Fruit fly (Drosophila melanogaster): ENCODE results near the gene Naglu.

Gene Naglu

DNA sequence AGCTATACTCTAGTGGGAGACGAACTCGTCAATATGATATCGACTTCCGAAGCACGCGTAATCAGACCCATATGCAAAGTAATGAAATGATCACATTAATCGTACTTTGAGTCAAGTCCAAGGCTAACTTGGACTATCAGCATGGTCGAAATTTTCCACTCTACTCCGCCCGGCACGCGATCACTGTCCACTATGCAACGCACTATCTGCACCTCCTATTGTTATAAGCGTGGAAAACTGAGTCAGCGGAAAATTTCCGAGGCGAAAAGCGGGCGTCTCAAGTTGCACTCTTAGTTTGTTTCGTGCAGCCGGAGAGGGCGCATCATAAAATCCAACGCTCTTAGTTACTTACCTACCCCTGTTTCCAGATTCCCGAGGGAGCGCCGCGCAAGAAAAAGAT lies 25.8 kb downstream of the Naglu start:
- TF ChIP-seq Vsx2 (GFP tag; optimal IDR thresholded peaks at IDR 0.05; ENCODE audit: partially characterized antibody) (no peak), sv (GFP tag; optimal IDR thresholded peaks at IDR 0.05) (no peak), h (GFP tag; optimal IDR thresholded peaks at IDR 0.05) (no peak), usp (GFP tag; optimal IDR thresholded peaks at IDR 0.05) (no peak), woc (GFP tag; optimal IDR thresholded peaks at IDR 0.05) (no peak), ey (GFP tag; optimal IDR thresholded peaks at IDR 0.05) (no peak), OdsH (GFP tag; optimal IDR thresholded peaks at IDR 0.05) (no peak), Rel (GFP tag; optimal IDR thresholded peaks at IDR 0.05) (no peak), Rel (tag; optimal IDR thresholded peaks at IDR 0.05) (no peak), brk (GFP tag; optimal IDR thresholded peaks at IDR 0.05) (no peak), CG32264 (GFP tag; optimal IDR thresholded peaks at IDR 0.05) (no peak), lola (GFP tag; optimal IDR thresholded peaks at IDR 0.05) (no peak), Hr83 (GFP tag; optimal IDR thresholded peaks at IDR 0.05; ENCODE audit: poor library complexity, severe bottlenecking) (no peak)

dm6 chr2L:8384985-8385519 lies 26.6 kb downstream of the Naglu start:
- TF ChIP-seq Vsx2 (GFP tag; optimal IDR thresholded peaks at IDR 0.05; ENCODE audit: partially characterized antibody), result no peak
- TF ChIP-seq usp (GFP tag; optimal IDR thresholded peaks at IDR 0.05), result no peak
- no peak for TF ChIP-seq dsf (GFP tag; optimal IDR thresholded peaks at IDR 0.05; ENCODE audit: borderline replicate concordance)
- TF ChIP-seq lola (GFP tag; optimal IDR thresholded peaks at IDR 0.05), result no peak
- no peak for TF ChIP-seq CG32264 (GFP tag; optimal IDR thresholded peaks at IDR 0.05)
- TF ChIP-seq Dfd (GFP tag; optimal IDR thresholded peaks at IDR 0.05), result no peak
- no peak for TF ChIP-seq tai (GFP tag; optimal IDR thresholded peaks at IDR 0.05)
- no peak for TF ChIP-seq dmrt93B (GFP tag; optimal IDR thresholded peaks at IDR 0.05)
- TF ChIP-seq sage (GFP tag; optimal IDR thresholded peaks at IDR 0.05), result no peak
- no peak for TF ChIP-seq brk (GFP tag; optimal IDR thresholded peaks at IDR 0.05)
- TF ChIP-seq N (GFP tag; optimal IDR thresholded peaks at IDR 0.05), result no peak
- no peak for TF ChIP-seq Dif (GFP tag; optimal IDR thresholded peaks at IDR 0.05; ENCODE audit: partially characterized antibody)
- no peak for TF ChIP-seq Mio (GFP tag; optimal IDR thresholded peaks at IDR 0.05)
- no peak for TF ChIP-seq sv (GFP tag; optimal IDR thresholded peaks at IDR 0.05)
- TF ChIP-seq jim (GFP tag; optimal IDR thresholded peaks at IDR 0.05), result no peak
- TF ChIP-seq br (GFP tag; optimal IDR thresholded peaks at IDR 0.05), result no peak
- no peak for TF ChIP-seq Rel (GFP tag; optimal IDR thresholded peaks at IDR 0.05)
- TF ChIP-seq Rel (tag; optimal IDR thresholded peaks at IDR 0.05), result no peak
- TF ChIP-seq HLH106 (tag; optimal IDR thresholded peaks at IDR 0.05), result no peak

- TF ChIP-seq h (GFP tag; optimal IDR thresholded peaks at IDR 0.05), result peak; percentile 94
- TF ChIP-seq br (GFP tag; optimal IDR thresholded peaks at IDR 0.05), result peak; percentile 82
- no peak for TF ChIP-seq Dif (GFP tag; optimal IDR thresholded peaks at IDR 0.05; ENCODE audit: partially characterized antibody)
- TF ChIP-seq GATAd (GFP tag; optimal IDR thresholded peaks at IDR 0.05), result peak; percentile 65
- peak; percentile 88 for TF ChIP-seq sv (GFP tag; optimal IDR thresholded peaks at IDR 0.05)
- TF ChIP-seq fru (GFP tag; optimal IDR thresholded peaks at IDR 0.05), result peak; percentile 92
- no peak for TF ChIP-seq Vsx2 (GFP tag; optimal IDR thresholded peaks at IDR 0.05; ENCODE audit: partially characterized antibody)
- no peak for TF ChIP-seq lola (GFP tag; optimal IDR thresholded peaks at IDR 0.05)
- TF ChIP-seq Sp1 (GFP tag; optimal IDR thresholded peaks at IDR 0.05), result peak; percentile 96
- no peak for TF ChIP-seq dl (GFP tag; optimal IDR thresholded peaks at IDR 0.05; ENCODE audit: insufficient read depth in 1 of 2, partially characterized antibody in 2 of 2)
- TF ChIP-seq Hr83 (GFP tag; optimal IDR thresholded peaks at IDR 0.05; ENCODE audit: poor library complexity, severe bottlenecking), result peak; percentile 28
- TF ChIP-seq dsf (GFP tag; optimal IDR thresholded peaks at IDR 0.05; ENCODE audit: borderline replicate concordance), result peak; percentile 82
- peak; percentile 85 for TF ChIP-seq Hnf4 (GFP tag; optimal IDR thresholded peaks at IDR 0.05)
- TF ChIP-seq HLH106 (tag; optimal IDR thresholded peaks at IDR 0.05), result peak; percentile 97
- TF ChIP-seq Hr78 (GFP tag; optimal IDR thresholded peaks at IDR 0.05), result no peak
- peak; percentile 94 for TF ChIP-seq brk (GFP tag; optimal IDR thresholded peaks at IDR 0.05)
- peak; percentile 82 for TF ChIP-seq ey (GFP tag; optimal IDR thresholded peaks at IDR 0.05)
- TF ChIP-seq usp (GFP tag; optimal IDR thresholded peaks at IDR 0.05), result no peak
- TF ChIP-seq foxo (GFP tag; optimal IDR thresholded peaks at IDR 0.05), result peak in 1 of 2 experiments; percentile 95
- peak; percentile 90 for TF ChIP-seq CG9705 (GFP tag; optimal IDR thresholded peaks at IDR 0.05)
- TF ChIP-seq Myc (optimal IDR thresholded peaks at IDR 0.05), result no peak
- peak; percentile 92 for TF ChIP-seq woc (GFP tag; optimal IDR thresholded peaks at IDR 0.05)
- TF ChIP-seq Jra (GFP tag; optimal IDR thresholded peaks at IDR 0.05), result peak; percentile 84
- no peak for TF ChIP-seq CrebA (GFP tag; optimal IDR thresholded peaks at IDR 0.05; ENCODE audit: borderline replicate concordance)
- TF ChIP-seq pan (optimal IDR thresholded peaks at IDR 0.05), result no peak
- no peak for TF ChIP-seq N (GFP tag; optimal IDR thresholded peaks at IDR 0.05)
- TF ChIP-seq psq (GFP tag; optimal IDR thresholded peaks at IDR 0.05), result peak; percentile 93
- peak; percentile 83 for TF ChIP-seq sage (GFP tag; optimal IDR thresholded peaks at IDR 0.05)
- peak; percentile 70 for TF ChIP-seq Rel (GFP tag; optimal IDR thresholded peaks at IDR 0.05)
- TF ChIP-seq Rel (tag; optimal IDR thresholded peaks at IDR 0.05), result peak; percentile 85
- TF ChIP-seq tai (GFP tag; optimal IDR thresholded peaks at IDR 0.05), result peak; percentile 90
- peak; percentile 42 for TF ChIP-seq Mio (GFP tag; optimal IDR thresholded peaks at IDR 0.05)
- no peak for TF ChIP-seq jim (GFP tag; optimal IDR thresholded peaks at IDR 0.05)
- peak; percentile 90 for TF ChIP-seq dmrt93B (GFP tag; optimal IDR thresholded peaks at IDR 0.05)
- TF ChIP-seq Dfd (GFP tag; optimal IDR thresholded peaks at IDR 0.05), result no peak
- peak; percentile 32 for TF ChIP-seq CG32264 (GFP tag; optimal IDR thresholded peaks at IDR 0.05)
- peak; percentile 93 for TF ChIP-seq rgr (GFP tag; optimal IDR thresholded peaks at IDR 0.05)
- peak; percentile 94 for TF ChIP-seq OdsH (GFP tag; optimal IDR thresholded peaks at IDR 0.05)
- TF ChIP-seq Abd-B (GFP tag; optimal IDR thresholded peaks at IDR 0.05), result no peak
Measured at dm6 chr2L:8384108-8384601, 27.5 kb downstream of the Naglu start, which contains the start of the genes Dad1 and CG13384. Gene Dad1 (minus strand): TSS chr2L:8384137. Gene CG13384 (plus strand): TSS chr2L:8384455.
